Fruit fly (Drosophila melanogaster) whole organism, adult: ENCODE results near the gene Hpd.

Experiments
- CG11617 ChIP-seq: fragments of 200-800 bp; sonication (Bioruptor generic); optimal IDR thresholded peaks from 2 replicates; lab custom pipeline; 2017; ENCODE audit warnings: mild to moderate bottlenecking, missing biosample characterization, missing genetic modification reagents, missing genetic modification characterization
- CG14711 ChIP-seq: fragments of 200-800 bp; sonication (Bioruptor generic); optimal IDR thresholded peaks from 2 replicates; lab custom pipeline; 2018; ENCODE audit warnings: missing biosample characterization, mild to moderate bottlenecking, missing genetic modification characterization, moderate library complexity
- CG33017 ChIP-seq: fragments of 200-800 bp; sonication (Bioruptor generic); optimal IDR thresholded peaks from 2 replicates; lab custom pipeline; 2018; ENCODE audit warnings: missing biosample characterization, mild to moderate bottlenecking, missing genetic modification characterization, moderate library complexity
- Mnt ChIP-seq: fragments of 200-800 bp; sonication (Bioruptor generic); optimal IDR thresholded peaks from 2 replicates; lab custom pipeline; 2016; ENCODE audit warnings: missing biosample characterization, mild to moderate bottlenecking, missing genetic modification characterization

- peak; percentile 16 for TF ChIP-seq Mnt (GFP tag; lab: Kevin White, UChicago)
- no peak for TF ChIP-seq CG14711
- TF ChIP-seq CG11617 (GFP tag; lab: Kevin White, UChicago): no peak
- no peak for TF ChIP-seq CG33017 (tag; lab: Kevin White, UChicago)
Measured at dm6 chr3L:20436069-20436468, 3.6 kb downstream of the Hpd start, which contains the start of the genes mRpL15 and CtIP.
